Worm (Caenorhabditis elegans) whole organism, L1 larva: ENCODE measurements around the gene F45D3.1.

ENCODE experiments used
- C04F5.9 ChIP-seq: sonication (generic microtip); optimal IDR thresholded peaks from 2 replicates; lab custom pipeline; 2016; ENCODE audit warnings: missing genetic modification characterization, missing compliant biosample characterization
- C16A3.4 ChIP-seq: fragments of 150-350 bp; optimal IDR thresholded peaks from 2 replicates; lab custom pipeline; 2014; ENCODE audit warnings: missing biosample characterization, missing genetic modification characterization
- F16B12.6 ChIP-seq: fragments of 150-350 bp; optimal IDR thresholded peaks from 2 replicates; lab custom pipeline; 2014; ENCODE audit warnings: missing biosample characterization, missing genetic modification characterization
- Y116A8C.19 ChIP-seq: sonication (generic microtip); optimal IDR thresholded peaks from 2 replicates; lab custom pipeline; 2016; ENCODE audit warnings: missing compliant biosample characterization, missing genetic modification characterization, borderline replicate concordance
- aly-2 ChIP-seq: fragments of 150-350 bp; optimal IDR thresholded peaks from 2 replicates; lab custom pipeline; 2014; ENCODE audit warnings: missing biosample characterization, missing genetic modification characterization
- blmp-1 ChIP-seq: fragments of 150-350 bp; optimal IDR thresholded peaks from 2 replicates; lab custom pipeline; 2014; ENCODE audit warnings: missing biosample characterization, missing genetic modification characterization
- ceh-63 ChIP-seq: fragments of 200-800 bp; sonication (Bioruptor generic); optimal IDR thresholded peaks from 2 replicates; lab custom pipeline; 2018; ENCODE audit warnings: mild to moderate bottlenecking, missing genetic modification characterization, missing compliant biosample characterization
- ceh-8 ChIP-seq: fragments of 200-800 bp; sonication (Bioruptor generic); optimal IDR thresholded peaks from 2 replicates; lab custom pipeline; 2018; ENCODE audit warnings: mild to moderate bottlenecking, missing genetic modification characterization, moderate library complexity, missing compliant biosample characterization
- ceh-82 ChIP-seq, 3 experiments: fragments of 150-350 bp in 1 of 3; sonication (generic microtip) in 2 of 3; optimal IDR thresholded peaks; 2 replicates each; lab custom pipeline; 2014 to 2017; ENCODE audit warnings: missing biosample characterization in 3 of 3, missing genetic modification characterization in 3 of 3
- ces-1 ChIP-seq: fragments of 150-350 bp; optimal IDR thresholded peaks from 2 replicates; lab custom pipeline; 2014; ENCODE audit warnings: missing biosample characterization, missing genetic modification reagents, missing genetic modification characterization
- egl-27 ChIP-seq, 2 experiments: fragments of 150-350 bp in 1 of 2; sonication (generic microtip); optimal IDR thresholded peaks; 3 replicates each; lab custom pipeline; 2017 to 2018; ENCODE audit warnings: missing biosample characterization in 2 of 2, missing genetic modification characterization in 2 of 2, missing genetic modification reagents in 2 of 2
- elt-2 ChIP-seq: sonication (generic microtip); optimal IDR thresholded peaks from 2 replicates; lab custom pipeline; 2016; ENCODE audit warnings: missing genetic modification characterization, mild to moderate bottlenecking, inconsistent platforms, missing compliant biosample characterization, missing genetic modification reagents
- elt-3 ChIP-seq, 6 experiments: fragments of 150-350 bp in 1 of 6; sonication (generic microtip); optimal IDR thresholded peaks; 2 replicates each; lab custom pipeline; 2017 to 2018; ENCODE audit warnings: missing biosample characterization in 6 of 6, missing genetic modification characterization in 6 of 6, inconsistent platforms in 1 of 6
- fkh-8 ChIP-seq: sonication (generic microtip); optimal IDR thresholded peaks from 2 replicates; lab custom pipeline; 2016; ENCODE audit warnings: mild to moderate bottlenecking, missing genetic modification characterization, missing compliant biosample characterization
- hlh-17 ChIP-seq: fragments of 200-800 bp; sonication (Bioruptor generic); optimal IDR thresholded peaks from 2 replicates; lab custom pipeline; 2018; ENCODE audit warnings: missing genetic modification characterization, mild to moderate bottlenecking, missing compliant biosample characterization, moderate library complexity, borderline replicate concordance
- hlh-4 ChIP-seq: sonication (generic microtip); optimal IDR thresholded peaks from 2 replicates; lab custom pipeline; 2016; ENCODE audit warnings: mild to moderate bottlenecking, missing genetic modification characterization, missing compliant biosample characterization
- hpl-2 ChIP-seq: fragments of 150-350 bp; optimal IDR thresholded peaks from 2 replicates; lab custom pipeline; 2014; ENCODE audit warnings: missing biosample characterization, missing genetic modification reagents, missing genetic modification characterization
- lin-14 ChIP-seq: fragments of 200-800 bp; sonication (Bioruptor generic); optimal IDR thresholded peaks from 2 replicates; lab custom pipeline; 2018; ENCODE audit warnings: mild to moderate bottlenecking, missing genetic modification characterization, moderate library complexity, missing compliant biosample characterization
- lin-15B ChIP-seq: fragments of 150-350 bp; sonication (generic microtip); optimal IDR thresholded peaks from 3 replicates; lab custom pipeline; 2014; ENCODE audit warnings: missing biosample characterization, missing genetic modification characterization
- mab-9 ChIP-seq: fragments of 200-800 bp; sonication (Bioruptor generic); IDR thresholded peaks from 2 replicates; pipeline ENCODE4 v1.3.6; 2022; ENCODE audit warnings: missing genetic modification reagents, missing genetic modification characterization, missing compliant biosample characterization
- mep-1 ChIP-seq: fragments of 150-350 bp; optimal IDR thresholded peaks from 2 replicates; lab custom pipeline; 2014; ENCODE audit warnings: missing biosample characterization, missing genetic modification characterization
- nhr-20 ChIP-seq: sonication (generic microtip); optimal IDR thresholded peaks from 2 replicates; lab custom pipeline; 2016; ENCODE audit warnings: mild to moderate bottlenecking, missing genetic modification characterization, missing compliant biosample characterization
- nhr-28 ChIP-seq: fragments of 150-350 bp; optimal IDR thresholded peaks from 2 replicates; lab custom pipeline; 2014; ENCODE audit warnings: missing biosample characterization, missing genetic modification characterization
- nhr-71 ChIP-seq: sonication (generic microtip); optimal IDR thresholded peaks from 2 replicates; lab custom pipeline; 2016; ENCODE audit warnings: mild to moderate bottlenecking, missing genetic modification characterization, moderate library complexity, missing compliant biosample characterization
- nhr-76 ChIP-seq: sonication (generic microtip); optimal IDR thresholded peaks from 2 replicates; lab custom pipeline; 2017; ENCODE audit warnings: missing biosample characterization, missing genetic modification characterization
- nhr-77 ChIP-seq: fragments of 150-350 bp; optimal IDR thresholded peaks from 2 replicates; lab custom pipeline; 2014; ENCODE audit warnings: missing biosample characterization, missing genetic modification characterization
- nhr-85 ChIP-seq: sonication (generic microtip); peaks from one replicate; lab custom pipeline; 2016; ENCODE audit warnings: missing genetic modification characterization, inconsistent platforms, missing compliant biosample characterization
- nhr-90 ChIP-seq: sonication (generic microtip); optimal IDR thresholded peaks from 2 replicates; lab custom pipeline; 2016; ENCODE audit warnings: mild to moderate bottlenecking, missing genetic modification characterization, missing compliant biosample characterization; ENCODE audit not compliant: poor library complexity
- pag-3 ChIP-seq: sonication (generic microtip); optimal IDR thresholded peaks from 2 replicates; lab custom pipeline; 2017; ENCODE audit warnings: missing genetic modification characterization, mild to moderate bottlenecking, missing compliant biosample characterization, antibody characterized with exemption, borderline replicate concordance; ENCODE audit not compliant: insufficient read depth
- rnt-1 ChIP-seq: sonication (generic microtip); optimal IDR thresholded peaks from 2 replicates; lab custom pipeline; 2016; ENCODE audit warnings: mild to moderate bottlenecking, missing genetic modification characterization, moderate library complexity, missing compliant biosample characterization
- skn-1 ChIP-seq: fragments of 150-350 bp; optimal IDR thresholded peaks from 2 replicates; lab custom pipeline; 2014; ENCODE audit warnings: missing biosample characterization, missing genetic modification characterization
- snu-23 ChIP-seq: sonication (generic microtip); optimal IDR thresholded peaks from 2 replicates; lab custom pipeline; 2016; ENCODE audit warnings: missing genetic modification characterization, missing compliant biosample characterization
- sox-4 ChIP-seq: sonication (generic microtip); optimal IDR thresholded peaks from 2 replicates; lab custom pipeline; 2016; ENCODE audit warnings: missing genetic modification characterization, missing compliant biosample characterization
- tlp-1 ChIP-seq: fragments of 150-350 bp; optimal IDR thresholded peaks from 2 replicates; lab custom pipeline; 2014; ENCODE audit warnings: missing biosample characterization, missing genetic modification characterization
- unc-130 ChIP-seq: fragments of 150-350 bp; optimal IDR thresholded peaks from 2 replicates; lab custom pipeline; 2017; ENCODE audit warnings: missing biosample characterization, missing genetic modification characterization, inconsistent platforms
- zip-4 ChIP-seq: fragments of 200-800 bp; sonication (Bioruptor generic); optimal IDR thresholded peaks from 2 replicates; lab custom pipeline; 2018; ENCODE audit warnings: mild to moderate bottlenecking, missing genetic modification characterization, moderate library complexity, missing compliant biosample characterization

F45D3.1 gene

ce11 chrV:12534941-12535340 is 8.1 kb downstream of the F45D3.1 start:
- no peak for TF ChIP-seq Y116A8C.19 (tag; lab: Kevin White, UChicago)
- no peak for TF ChIP-seq egl-27 (tag; optimal IDR thresholded peaks at IDR 0.05; lab: Kevin White, UChicago)
- no peak for TF ChIP-seq fkh-8 (tag; lab: Kevin White, UChicago)
- TF ChIP-seq pag-3 (tag; lab: Kevin White, UChicago): no peak
- no peak for TF ChIP-seq aly-2 (tag; lab: Kevin White, UChicago)
- no peak for TF ChIP-seq nhr-28 (tag; lab: Kevin White, UChicago)
- no peak for TF ChIP-seq zip-4
- no peak for TF ChIP-seq F16B12.6
- TF ChIP-seq hlh-17 (GFP tag; lab: Kevin White, UChicago): no peak
- TF ChIP-seq C16A3.4 (tag; lab: Kevin White, UChicago): no peak
- no peak for TF ChIP-seq nhr-90 (tag; lab: Kevin White, UChicago)
- TF ChIP-seq unc-130: no peak
- TF ChIP-seq nhr-20 (tag; lab: Kevin White, UChicago): no peak
- TF ChIP-seq mab-9 (GFP tag; lab: Robert Waterston, UW): no peak
- no peak for TF ChIP-seq sox-4 (tag; lab: Kevin White, UChicago)
- no peak for TF ChIP-seq ceh-63
- no peak for TF ChIP-seq skn-1

- peak; percentile 54 for TF ChIP-seq blmp-1 (tag; lab: Kevin White, UChicago)
- no peak for TF ChIP-seq ceh-82 (tag; optimal IDR thresholded peaks at IDR 0.05; lab: Kevin White, UChicago)
- TF ChIP-seq nhr-77 (tag; lab: Kevin White, UChicago): no peak
- peak; percentile 3 for TF ChIP-seq nhr-71 (tag; lab: Kevin White, UChicago)
- no peak for TF ChIP-seq nhr-76 (tag; lab: Kevin White, UChicago)
- TF ChIP-seq unc-130: no peak
- no peak for TF ChIP-seq ceh-8 (GFP tag; lab: Kevin White, UChicago)
- no peak for TF ChIP-seq hlh-4 (tag; lab: Kevin White, UChicago)
- peak; percentile 59 for TF ChIP-seq lin-14 (GFP tag; lab: Kevin White, UChicago)
- TF ChIP-seq mep-1 (tag; lab: Kevin White, UChicago): peak; percentile 27
- no peak for TF ChIP-seq ces-1
- TF ChIP-seq C16A3.4 (tag; lab: Kevin White, UChicago): no peak
- TF ChIP-seq hpl-2 (GFP tag; lab: Kevin White, UChicago): no peak
- no peak for TF ChIP-seq tlp-1
- TF ChIP-seq sox-4 (tag; lab: Kevin White, UChicago): no peak
- peak; percentile 47 for TF ChIP-seq nhr-20 (tag; lab: Kevin White, UChicago)
- no peak for TF ChIP-seq rnt-1 (tag; lab: Kevin White, UChicago)
- no peak for TF ChIP-seq elt-2 (tag; lab: Kevin White, UChicago)
- TF ChIP-seq elt-3 (tag; optimal IDR thresholded peaks at IDR 0.05; lab: Kevin White, UChicago): peak in 1 of 6 experiments; percentile 26
- TF ChIP-seq Y116A8C.19 (tag; lab: Kevin White, UChicago): no peak
- peak; percentile 78 for TF ChIP-seq nhr-85 (tag; lab: Kevin White, UChicago)
- TF ChIP-seq snu-23: peak; percentile 21
- no peak for TF ChIP-seq C04F5.9 (tag; lab: Kevin White, UChicago)
Measured at ce11 chrV:12536409-12537038, 9.7 kb downstream of the F45D3.1 start.

ce11 chrV:12537505-12537904 is 10.6 kb downstream of the F45D3.1 start:
- TF ChIP-seq lin-15B (tag; lab: Kevin White, UChicago): no peak
